Fruit fly (Drosophila melanogaster): Measurements from ENCODE around the gene jvl.
A peak's percentile ranks its signal among the peaks of the same experiment; 100 is the strongest.

Gene jvl

dm6 chr3R:14706860-14707259 is 34.5 kb upstream of the jvl start (continued):
- TF ChIP-seq ERR (GFP tag; optimal IDR thresholded peaks at IDR 0.05) (peak; percentile 8), wor (GFP tag; IDR thresholded peaks at IDR 0.05) (peak; percentile 49), CG7745 (tag; optimal IDR thresholded peaks at IDR 0.05) (no peak), Lpt (GFP tag; optimal IDR thresholded peaks at IDR 0.05) (no peak), CG8924 (tag; optimal IDR thresholded peaks at IDR 0.05) (no peak), Fer3 (tag; optimal IDR thresholded peaks at IDR 0.05) (peak; percentile 56), zfh1 (GFP tag; IDR thresholded peaks at IDR 0.05) (peak; percentile 70; the same call in 2 of the 3 replicates), Atf6 (GFP tag; IDR thresholded peaks at IDR 0.05) (peak; percentile 87), ftz-f1 (GFP tag; optimal IDR thresholded peaks at IDR 0.05) (no peak), CG16813 (GFP tag; IDR thresholded peaks at IDR 0.05; ENCODE audit: partially characterized antibody) (peak; percentile 68), CG9876 (GFP tag; optimal IDR thresholded peaks at IDR 0.05) (peak; percentile 37), CG30020 (tag; optimal IDR thresholded peaks at IDR 0.05) (no peak), CG32772 (GFP tag; IDR thresholded peaks at IDR 0.05) (no peak), Vsx1 (GFP tag; optimal IDR thresholded peaks at IDR 0.05) (no peak), D (optimal IDR thresholded peaks at IDR 0.05) (no peak), D (GFP tag; optimal IDR thresholded peaks at IDR 0.05) (no peak), Scr (GFP tag; IDR thresholded peaks at IDR 0.05; ENCODE audit: partially characterized antibody) (peak; percentile 57), gce (GFP tag; IDR thresholded peaks at IDR 0.05) (peak; percentile 59; the same call in 1 of the 3 replicates), CG5180 (GFP tag; optimal IDR thresholded peaks at IDR 0.05) (peak; percentile 20), chif (GFP tag; optimal IDR thresholded peaks at IDR 0.05) (peak; percentile 43 to 46), CG4730 (GFP tag; IDR thresholded peaks at IDR 0.05) (peak; percentile 56), ash1 (GFP tag; optimal IDR thresholded peaks at IDR 0.05) (no peak), Poxn (GFP tag; IDR thresholded peaks at IDR 0.05) (no peak), oc (tag; optimal IDR thresholded peaks at IDR 0.05) (no peak), Six4 (GFP tag; optimal IDR thresholded peaks at IDR 0.05) (no peak), CG17385 (GFP tag; optimal IDR thresholded peaks at IDR 0.05) (peak; percentile 20), Xbp1 (GFP tag; optimal IDR thresholded peaks at IDR 0.05) (peak; percentile 53), psq (GFP tag; optimal IDR thresholded peaks at IDR 0.05) (no peak), CG9215 (GFP tag; IDR thresholded peaks at IDR 0.05) (peak; percentile 52; the same call in 1 of the 2 replicates), abd-A (tag; optimal IDR thresholded peaks at IDR 0.05) (no peak), jigr1 (GFP tag; IDR thresholded peaks at IDR 0.05) (0 out of 3 replicates have a peak, but pooled peaks have one; percentile 14), pb (GFP tag; optimal IDR thresholded peaks at IDR 0.05) (peak; percentile 13), CG12219 (GFP tag; optimal IDR thresholded peaks at IDR 0.05) (peak; percentile 25), HmgZ (tag; optimal IDR thresholded peaks at IDR 0.05) (peak; percentile 16), CG7556 (GFP tag; optimal IDR thresholded peaks at IDR 0.05) (peak; percentile 37), YL-1 (GFP tag; optimal IDR thresholded peaks at IDR 0.05) (no peak), CG11093 (GFP tag; IDR thresholded peaks at IDR 0.05) (peak; percentile 72; the same call in 2 of the 3 replicates), CG42726 (GFP tag; IDR thresholded peaks at IDR 0.05; ENCODE audit: partially characterized antibody) (peak; percentile 45; the same call in 1 of the 2 replicates), z (GFP tag; IDR thresholded peaks at IDR 0.05) (no peak), CG6813 (GFP tag; optimal IDR thresholded peaks at IDR 0.05) (peak; percentile 4), shn (GFP tag; optimal IDR thresholded peaks at IDR 0.05) (peak; percentile 22), grau (tag; optimal IDR thresholded peaks at IDR 0.05) (peak; percentile 51), CG18599 (GFP tag; optimal IDR thresholded peaks at IDR 0.05) (peak; percentile 63), CG7271 (tag; optimal IDR thresholded peaks at IDR 0.05) (no peak), ato (GFP tag; IDR thresholded peaks at IDR 0.05; ENCODE audit: partially characterized antibody) (peak; percentile 52; the same call in 1 of the 2 replicates), Kr (GFP tag; optimal IDR thresholded peaks at IDR 0.05) (no peak), Bgb (GFP tag; IDR thresholded peaks at IDR 0.05; ENCODE audit: partially characterized antibody) (peak; percentile 69), ara (GFP tag; IDR thresholded peaks at IDR 0.05) (peak; percentile 72), HLH3B (GFP tag; IDR thresholded peaks at IDR 0.05) (peak; percentile 72), btn (GFP tag; optimal IDR thresholded peaks at IDR 0.05) (peak; percentile 27), Elba2 (GFP tag; optimal IDR thresholded peaks at IDR 0.05) (no peak)

Data from whole organism, embryonic.